Worm (Caenorhabditis elegans) whole organism, L4 larva: ENCODE results near the gene din-1.

Experiments used
- F10B5.3 ChIP-seq: sonication (generic microtip); optimal IDR thresholded peaks from 2 replicates; lab custom pipeline; 2016; ENCODE audit warnings: mild to moderate bottlenecking, missing genetic modification characterization, missing compliant biosample characterization
- F49E8.2 ChIP-seq: sonication (generic microtip); optimal IDR thresholded peaks from 2 replicates; lab custom pipeline; 2016; ENCODE audit warnings: missing compliant biosample characterization, mild to moderate bottlenecking, missing genetic modification characterization, borderline replicate concordance
- R02D3.7 ChIP-seq: fragments of 150-350 bp; sonication (generic microtip); optimal IDR thresholded peaks from 3 replicates; lab custom pipeline; 2014; ENCODE audit warnings: missing biosample characterization, missing genetic modification characterization
- T20F7.1 ChIP-seq: fragments of 200-800 bp; sonication (Bioruptor generic); optimal IDR thresholded peaks from 2 replicates; lab custom pipeline; 2018; ENCODE audit warnings: mild to moderate bottlenecking, missing genetic modification characterization, missing compliant biosample characterization
- T26A8.4 ChIP-seq: fragments of 200-800 bp; sonication (Bioruptor generic); IDR thresholded peaks from 2 replicates; pipeline ENCODE4 v1.3.6; 2022; ENCODE audit warnings: missing genetic modification characterization, missing compliant biosample characterization
- Y75B8A.6 ChIP-seq: fragments of 200-800 bp; sonication (Bioruptor generic); IDR thresholded peaks from 2 replicates; pipeline ENCODE4 v1.3.6; 2022; ENCODE audit warnings: missing genetic modification reagents, missing genetic modification characterization, missing compliant biosample characterization
- ZK337.2 ChIP-seq: fragments of 200-800 bp; sonication (Bioruptor generic); IDR thresholded peaks from 2 replicates; pipeline ENCODE4 v1.3.6; 2022; ENCODE audit warnings: missing genetic modification reagents, missing genetic modification characterization, missing compliant biosample characterization
- aha-1 ChIP-seq: fragments of 150-350 bp; peaks from one replicate; lab custom pipeline; 2014; ENCODE audit warnings: missing biosample characterization, missing genetic modification characterization
- arid-1 ChIP-seq: fragments of 200-800 bp; sonication (Bioruptor generic); conservative IDR thresholded peaks from 2 replicates; pipeline ENCODE4 v1.3.6; 2022; ENCODE audit warnings: missing genetic modification reagents, missing genetic modification characterization, missing compliant biosample characterization
- ceh-28 ChIP-seq: fragments of 150-350 bp; optimal IDR thresholded peaks from 2 replicates; lab custom pipeline; 2014; ENCODE audit warnings: missing biosample characterization, missing genetic modification reagents, missing genetic modification characterization
- ceh-32 ChIP-seq: sonication (generic microtip); optimal IDR thresholded peaks from 2 replicates; lab custom pipeline; 2016; ENCODE audit warnings: mild to moderate bottlenecking, missing genetic modification characterization, missing compliant biosample characterization; ENCODE audit not compliant: poor library complexity
- ceh-62 ChIP-seq: sonication (generic microtip); optimal IDR thresholded peaks from 2 replicates; lab custom pipeline; 2017; ENCODE audit warnings: missing biosample characterization, missing genetic modification characterization
- ctbp-1 ChIP-seq: fragments of 200-800 bp; sonication (Bioruptor generic); IDR thresholded peaks from 2 replicates; pipeline ENCODE4 v1.3.6; 2022; ENCODE audit warnings: missing genetic modification reagents, missing genetic modification characterization, missing compliant biosample characterization
- daf-19 ChIP-seq: fragments of 200-800 bp; sonication (Bioruptor generic); conservative IDR thresholded peaks from 2 replicates; pipeline ENCODE4 v1.3.6; 2022; ENCODE audit warnings: missing genetic modification characterization, missing compliant biosample characterization
- daf-8 ChIP-seq: fragments of 200-800 bp; sonication (Bioruptor generic); IDR thresholded peaks from 2 replicates; pipeline ENCODE4 v1.3.6; 2022; ENCODE audit warnings: missing genetic modification characterization, missing compliant biosample characterization
- dmd-6 ChIP-seq: fragments of 200-800 bp; sonication (Bioruptor generic); IDR thresholded peaks from 2 replicates; pipeline ENCODE4 v1.3.6; 2022; ENCODE audit warnings: missing genetic modification reagents, missing genetic modification characterization, missing compliant biosample characterization
- dmd-8 ChIP-seq: fragments of 200-800 bp; sonication (Bioruptor generic); IDR thresholded peaks from 2 replicates; pipeline ENCODE4 v1.3.6; 2022; ENCODE audit warnings: missing genetic modification characterization, missing compliant biosample characterization
- dmd-9 ChIP-seq: fragments of 200-800 bp; sonication (Bioruptor generic); IDR thresholded peaks from 2 replicates; pipeline ENCODE4 v1.3.6; 2022; ENCODE audit warnings: missing genetic modification reagents, missing genetic modification characterization, missing compliant biosample characterization
- duxl-1 ChIP-seq: sonication (generic microtip); optimal IDR thresholded peaks from 2 replicates; lab custom pipeline; 2016; ENCODE audit warnings: mild to moderate bottlenecking, missing genetic modification characterization, moderate library complexity, missing compliant biosample characterization; ENCODE audit not compliant: poor library complexity
- dve-1 ChIP-seq: sonication (generic microtip); optimal IDR thresholded peaks from 2 replicates; lab custom pipeline; 2017; ENCODE audit warnings: antibody characterized with exemption, mild to moderate bottlenecking, missing genetic modification characterization, missing compliant biosample characterization; ENCODE audit not compliant: insufficient read depth
- egl-27 ChIP-seq: sonication (generic microtip); optimal IDR thresholded peaks from 3 replicates; lab custom pipeline; 2017; ENCODE audit warnings: missing biosample characterization, missing genetic modification reagents, missing genetic modification characterization
- egl-43 ChIP-seq: fragments of 200-800 bp; sonication (Bioruptor generic); IDR thresholded peaks from 2 replicates; pipeline ENCODE4 v1.3.6; 2022; ENCODE audit warnings: missing genetic modification reagents, missing genetic modification characterization, missing compliant biosample characterization
- hlh-11 ChIP-seq: fragments of 200-800 bp; sonication (Bioruptor generic); optimal IDR thresholded peaks from 2 replicates; lab custom pipeline; 2018; ENCODE audit warnings: mild to moderate bottlenecking, missing genetic modification characterization, missing compliant biosample characterization
- hmg-1.1 ChIP-seq: fragments of 200-800 bp; sonication (Bioruptor generic); IDR thresholded peaks from 2 replicates; pipeline ENCODE4 v1.3.6; 2022; ENCODE audit warnings: missing genetic modification reagents, missing genetic modification characterization, missing compliant biosample characterization
- lin-1 ChIP-seq: fragments of 200-800 bp; sonication (Bioruptor generic); IDR thresholded peaks from 2 replicates; pipeline ENCODE4 v1.3.6; 2022; ENCODE audit warnings: missing genetic modification reagents, missing genetic modification characterization, missing compliant biosample characterization
- lin-38 ChIP-seq: fragments of 200-800 bp; sonication (Bioruptor generic); IDR thresholded peaks from 2 replicates; pipeline ENCODE4 v1.3.6; 2022; ENCODE audit warnings: missing genetic modification reagents, missing genetic modification characterization, missing compliant biosample characterization
- lsy-2 ChIP-seq, 2 experiments: fragments of 150-350 bp in 1 of 2; sonication (generic microtip) in 1 of 2; optimal IDR thresholded peaks; 2 replicates each; lab custom pipeline; 2014 to 2017; ENCODE audit warnings: missing biosample characterization in 2 of 2, missing genetic modification characterization in 2 of 2
- madf-5 ChIP-seq, 2 experiments: fragments of 200-800 bp; sonication (Bioruptor generic); IDR thresholded peaks; 2 replicates each; pipeline ENCODE4 v1.3.6; 2022; ENCODE audit warnings: missing compliant biosample characterization in 2 of 2, missing genetic modification characterization in 2 of 2
- mdl-1 ChIP-seq, 2 experiments: fragments of 150-350 bp in 1 of 2; sonication (generic microtip) in 1 of 2; optimal IDR thresholded peaks; 2 replicates each; lab custom pipeline; 2014 to 2017; ENCODE audit warnings: missing biosample characterization in 2 of 2, missing genetic modification characterization in 2 of 2
- mdt-29 ChIP-seq: fragments of 200-800 bp; sonication (Bioruptor generic); IDR thresholded peaks from 2 replicates; pipeline ENCODE4 v1.3.6; 2022; ENCODE audit warnings: missing genetic modification reagents, missing genetic modification characterization, missing compliant biosample characterization
- mep-1 ChIP-seq: fragments of 150-350 bp; sonication (generic microtip); optimal IDR thresholded peaks from 3 replicates; lab custom pipeline; 2014; ENCODE audit warnings: missing biosample characterization, missing genetic modification characterization
- mes-2 ChIP-seq: sonication (generic microtip); optimal IDR thresholded peaks from 2 replicates; lab custom pipeline; 2016; ENCODE audit warnings: missing genotype, mild to moderate bottlenecking, missing genetic modification characterization, missing compliant biosample characterization; ENCODE audit not compliant: poor library complexity, severe bottlenecking
- nhr-111 ChIP-seq: fragments of 200-800 bp; sonication (Bioruptor generic); optimal IDR thresholded peaks from 2 replicates; lab custom pipeline; 2018; ENCODE audit warnings: mild to moderate bottlenecking, missing genetic modification characterization, missing compliant biosample characterization
- nhr-237 ChIP-seq: sonication (generic microtip); optimal IDR thresholded peaks from 2 replicates; lab custom pipeline; 2017; ENCODE audit warnings: missing biosample characterization, missing genetic modification characterization
- nhr-25 ChIP-seq: sonication (generic microtip); optimal IDR thresholded peaks from 2 replicates; lab custom pipeline; 2017; ENCODE audit warnings: missing genetic modification characterization, mild to moderate bottlenecking, missing compliant biosample characterization, antibody characterized with exemption, moderate library complexity, borderline replicate concordance; ENCODE audit not compliant: insufficient read depth
- nhr-42 ChIP-seq: fragments of 200-800 bp; sonication (Bioruptor generic); IDR thresholded peaks from 2 replicates; pipeline ENCODE4 v1.3.6; 2022; ENCODE audit warnings: missing genetic modification characterization, missing compliant biosample characterization
- nhr-76 ChIP-seq: fragments of 150-350 bp; optimal IDR thresholded peaks from 2 replicates; lab custom pipeline; 2014; ENCODE audit warnings: missing biosample characterization, missing genetic modification characterization
- php-3 ChIP-seq: fragments of 200-800 bp; sonication (Bioruptor generic); IDR thresholded peaks from 2 replicates; pipeline ENCODE4 v1.3.6; 2022; ENCODE audit warnings: missing genetic modification reagents, missing genetic modification characterization, missing compliant biosample characterization
- saeg-2 ChIP-seq: fragments of 200-800 bp; sonication (Bioruptor generic); IDR thresholded peaks from 2 replicates; pipeline ENCODE4 v1.3.6; 2022; ENCODE audit warnings: missing genetic modification reagents, missing genetic modification characterization, missing compliant biosample characterization
- sdz-12 ChIP-seq: fragments of 200-800 bp; sonication (Bioruptor generic); optimal IDR thresholded peaks from 2 replicates; lab custom pipeline; 2018; ENCODE audit warnings: mild to moderate bottlenecking, missing genetic modification characterization, missing compliant biosample characterization
- skn-1 ChIP-seq: fragments of 150-350 bp; optimal IDR thresholded peaks from 2 replicates; lab custom pipeline; 2014; ENCODE audit warnings: missing biosample characterization, missing genetic modification characterization
- tag-97 ChIP-seq: fragments of 200-800 bp; sonication (Bioruptor generic); IDR thresholded peaks from 2 replicates; pipeline ENCODE4 v1.3.6; 2022; ENCODE audit warnings: missing genetic modification characterization, missing compliant biosample characterization
- tra-1 ChIP-seq: fragments of 200-800 bp; sonication (Bioruptor generic); IDR thresholded peaks from 2 replicates; pipeline ENCODE4 v1.3.6; 2022; ENCODE audit warnings: missing genetic modification reagents, missing genetic modification characterization, missing compliant biosample characterization
- unc-62 ChIP-seq, 3 experiments: fragments of 150-350 bp in 1 of 3; sonication (generic microtip); optimal IDR thresholded peaks in 2 of 3; peaks in 1 of 3; 1 replicate in 1 of 3; 2 replicates in 2 of 3; lab custom pipeline; 2014 to 2017; ENCODE audit warnings: missing biosample characterization in 3 of 3, missing genetic modification characterization in 3 of 3, missing genetic modification reagents in 3 of 3, missing genotype in 1 of 3
- zag-1 ChIP-seq: fragments of 150-350 bp; optimal IDR thresholded peaks from 2 replicates; lab custom pipeline; 2014; ENCODE audit warnings: missing biosample characterization, missing genetic modification characterization
- zfp-2 ChIP-seq: sonication (generic microtip); optimal IDR thresholded peaks from 2 replicates; lab custom pipeline; 2016; ENCODE audit warnings: mild to moderate bottlenecking, missing genetic modification characterization, missing compliant biosample characterization
- zfp-3 ChIP-seq: fragments of 200-800 bp; sonication (Bioruptor generic); conservative IDR thresholded peaks from 2 replicates; pipeline ENCODE4 v1.3.6; 2022; ENCODE audit warnings: missing genetic modification reagents, missing genetic modification characterization, missing compliant biosample characterization
- ztf-11 ChIP-seq: fragments of 150-350 bp; optimal IDR thresholded peaks from 2 replicates; lab custom pipeline; 2014; ENCODE audit warnings: missing biosample characterization, missing genetic modification characterization

The din-1 gene

DNA sequence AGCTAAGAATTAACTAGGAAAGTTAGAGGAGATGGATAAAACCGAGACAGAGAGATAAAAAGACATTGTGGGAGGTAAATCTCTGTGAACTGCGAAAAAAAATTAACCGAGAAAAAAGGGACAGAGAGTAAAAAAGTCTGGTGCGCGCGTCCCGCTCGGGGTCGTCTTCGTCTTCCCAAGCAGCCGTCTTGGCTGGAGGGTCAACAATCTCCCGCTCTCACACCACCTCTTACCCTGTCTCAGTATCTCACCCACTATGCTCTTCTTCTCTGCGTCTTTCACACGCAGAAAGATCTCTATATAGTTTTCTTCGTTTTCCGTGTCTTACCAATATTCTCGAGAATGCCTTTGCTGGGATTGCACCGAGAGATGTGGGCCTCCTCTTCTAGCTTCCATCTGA is 720 bp downstream of the din-1 start (continued):
- peak; percentile 48 for TF ChIP-seq dmd-6 (GFP tag; lab: Robert Waterston, UW)
- TF ChIP-seq mdt-29 (GFP tag; lab: Robert Waterston, UW), result no peak
- TF ChIP-seq egl-27, result no peak
- TF ChIP-seq mes-2 (tag; lab: Kevin White, UChicago), result peak; percentile 33
- TF ChIP-seq ctbp-1, result 0 out of 2 replicates have a peak, but pooled peaks have one; percentile 42
- no peak for TF ChIP-seq saeg-2
- TF ChIP-seq duxl-1 (tag; lab: Kevin White, UChicago), result no peak
- TF ChIP-seq lin-1 (GFP tag; lab: Robert Waterston, UW), result no peak
- no peak for TF ChIP-seq daf-19 (GFP tag; lab: Robert Waterston, UW)
- no peak for TF ChIP-seq zfp-2 (tag; lab: Kevin White, UChicago)
- TF ChIP-seq skn-1, result no peak
- no peak for TF ChIP-seq egl-43 (GFP tag; lab: Robert Waterston, UW)

DNA sequence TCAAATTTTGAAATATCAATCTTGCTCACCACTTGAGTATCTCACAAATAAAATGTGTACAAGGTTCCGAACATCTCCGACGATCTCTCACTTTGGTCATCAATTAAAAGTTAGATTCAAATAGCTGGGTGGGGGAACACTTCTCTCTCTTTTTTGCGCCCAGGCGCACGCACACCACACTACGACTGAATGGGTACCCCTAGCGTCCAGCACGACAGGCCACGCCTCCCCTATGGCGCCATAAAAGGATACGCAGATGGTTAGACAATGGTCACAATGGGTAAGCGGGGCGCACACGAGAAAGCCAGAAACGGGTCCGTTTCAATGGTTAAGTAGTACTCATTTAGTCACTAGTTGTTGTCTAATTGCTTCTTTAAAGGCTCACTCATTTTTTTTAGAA is 3.5 kb downstream of the din-1 start:
- TF ChIP-seq dmd-9 (no peak), saeg-2 (no peak), dve-1 (no peak), zfp-3 (GFP tag; lab: Robert Waterston, UW) (no peak), zag-1 (tag; lab: Kevin White, UChicago) (no peak), lin-1 (GFP tag; lab: Robert Waterston, UW) (no peak), nhr-25 (tag; lab: Kevin White, UChicago) (no peak), F10B5.3 (tag; lab: Kevin White, UChicago) (no peak), nhr-111 (GFP tag; lab: Kevin White, UChicago) (no peak), F49E8.2 (tag; lab: Kevin White, UChicago) (no peak), mep-1 (peak; percentile 41), ceh-28 (tag; lab: Kevin White, UChicago) (no peak), daf-8 (GFP tag; lab: Robert Waterston, UW) (no peak), nhr-76 (no peak), dmd-8 (no peak), mdl-1 (tag; optimal IDR thresholded peaks at IDR 0.05; lab: Kevin White, UChicago) (peak in 1 of 2 experiments; percentile 10), arid-1 (GFP tag; lab: Robert Waterston, UW) (no peak), aha-1 (tag; lab: Kevin White, UChicago) (no peak), T20F7.1 (GFP tag; lab: Kevin White, UChicago) (no peak), php-3 (no peak), Y75B8A.6 (GFP tag; lab: Robert Waterston, UW) (no peak), unc-62 (GFP tag; optimal IDR thresholded peaks at IDR 0.05 in 1 of 2; lab: Kevin White, UChicago) (peak in 1 of 2 experiments; percentile 86), unc-62 (tag; optimal IDR thresholded peaks at IDR 0.05; lab: Kevin White, UChicago) (no peak), ztf-11 (tag; lab: Kevin White, UChicago) (no peak), hmg-1.1 (GFP tag; lab: Robert Waterston, UW) (peak; percentile 60), lsy-2 (tag; optimal IDR thresholded peaks at IDR 0.05; lab: Kevin White, UChicago) (no peak), T26A8.4 (GFP tag; lab: Robert Waterston, UW) (no peak; the same call in 1 of the 2 replicates), ceh-62 (tag; lab: Kevin White, UChicago) (no peak), ceh-32 (tag; lab: Kevin White, UChicago) (no peak), mes-2 (tag; lab: Kevin White, UChicago) (peak; percentile 21), tra-1 (no peak), tag-97 (GFP tag; lab: Robert Waterston, UW) (no peak), madf-5 (GFP tag; IDR thresholded peaks at IDR 0.05; lab: Robert Waterston, UW) (no peak), ZK337.2 (GFP tag; lab: Robert Waterston, UW) (no peak), R02D3.7 (tag; lab: Kevin White, UChicago) (no peak), nhr-42 (no peak), nhr-237 (tag; lab: Kevin White, UChicago) (no peak), sdz-12 (no peak), lin-38 (no peak), zfp-2 (tag; lab: Kevin White, UChicago) (no peak), ctbp-1 (0 out of 2 replicates have a peak, but pooled peaks have one; percentile 27), hlh-11 (tag; lab: Kevin White, UChicago) (peak; percentile 1), mdt-29 (GFP tag; lab: Robert Waterston, UW) (no peak)
